Worm (Caenorhabditis elegans): Measurements from ENCODE around the gene Y47D3B.12.
A peak's percentile ranks its signal among the peaks of the same experiment; 100 is the strongest.

Gene Y47D3B.12

DNA sequence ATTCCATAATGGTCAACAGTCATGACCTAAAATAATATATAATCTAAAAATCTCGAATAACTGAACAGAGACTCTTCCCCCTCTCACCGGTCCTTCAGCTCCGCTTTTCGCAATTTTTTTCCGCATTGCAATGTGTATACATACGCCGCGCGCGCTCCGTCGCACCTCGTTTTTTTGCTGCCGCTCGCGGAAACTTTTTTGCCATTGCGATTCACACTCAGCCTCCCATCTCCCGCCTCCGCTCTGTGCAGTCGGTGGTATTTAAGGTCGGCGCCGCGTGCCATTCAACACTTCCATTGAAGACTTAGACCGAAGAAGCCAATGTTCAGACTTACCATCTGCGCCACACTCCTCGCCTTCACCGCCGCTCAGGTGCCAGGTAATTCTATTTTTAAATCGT lies 24.1 kb downstream of the Y47D3B.12 start, which contains the start of gene idpc-1:
TSS of gene idpc-1 (plus strand) at position 301 of the 400 bp plus-strand sequence.
- TF ChIP-seq daf-12 (tag; optimal IDR thresholded peaks at IDR 0.05) (no peak), nhr-25 (tag; optimal IDR thresholded peaks at IDR 0.05) (no peak), egl-27 (tag; optimal IDR thresholded peaks at IDR 0.05) (no peak), ceh-82 (tag; optimal IDR thresholded peaks at IDR 0.05) (no peak), ztf-4 (tag; optimal IDR thresholded peaks at IDR 0.05) (no peak), sea-2 (GFP tag; optimal IDR thresholded peaks at IDR 0.05) (no peak), unc-39 (tag; optimal IDR thresholded peaks at IDR 0.05) (no peak), mml-1 (tag; optimal IDR thresholded peaks at IDR 0.05) (no peak), skn-1 (tag; optimal IDR thresholded peaks at IDR 0.05) (no peak), nhr-76 (tag; optimal IDR thresholded peaks at IDR 0.05) (no peak), hmg-11 (tag; optimal IDR thresholded peaks at IDR 0.05) (no peak), nhr-12 (tag; optimal IDR thresholded peaks at IDR 0.05) (no peak), nhr-28 (tag; optimal IDR thresholded peaks at IDR 0.05) (no peak), ceh-9 (tag; optimal IDR thresholded peaks at IDR 0.05) (no peak), nhr-77 (tag; optimal IDR thresholded peaks at IDR 0.05) (no peak), lin-15B (tag; optimal IDR thresholded peaks at IDR 0.05) (no peak), pha-4 (tag; optimal IDR thresholded peaks at IDR 0.05) (no peak), nhr-11 (tag; optimal IDR thresholded peaks at IDR 0.05) (no peak), mdl-1 (tag; optimal IDR thresholded peaks at IDR 0.05) (no peak), ama-1 (optimal IDR thresholded peaks at IDR 0.05) (no peak)

DNA sequence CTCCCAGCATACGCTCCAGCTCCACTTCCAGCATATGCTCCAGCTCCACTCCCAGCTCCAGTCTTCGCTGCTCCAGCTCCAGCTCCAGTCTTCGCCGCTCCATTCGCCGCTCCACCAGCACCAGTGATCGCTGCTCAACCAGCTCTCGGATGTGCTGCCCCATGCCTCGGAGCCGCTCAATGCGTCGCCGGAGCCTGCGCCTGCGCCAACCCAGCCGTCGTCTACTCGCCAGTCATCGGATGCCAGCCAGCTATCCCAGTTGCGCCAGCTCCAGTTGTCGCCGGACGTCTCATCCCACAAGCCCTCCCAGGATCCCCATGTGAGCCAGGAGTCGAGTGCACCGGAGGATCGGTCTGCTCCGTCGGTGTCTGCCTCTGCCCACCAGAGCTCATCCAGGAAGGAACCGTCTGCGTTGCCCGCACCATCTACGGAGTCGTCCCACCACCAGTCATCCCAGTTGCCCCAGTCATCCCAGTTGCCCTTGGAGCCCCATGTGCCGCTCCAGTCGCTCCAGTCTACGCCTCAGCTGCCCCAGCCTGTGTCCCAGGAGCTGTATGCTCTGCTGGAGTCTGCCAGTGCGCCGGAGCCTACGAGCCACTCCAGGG lies 24.8 kb downstream of the Y47D3B.12 start:
- TF ChIP-seq aly-2 (tag; optimal IDR thresholded peaks at IDR 0.05) (no peak), tbx-2 (tag; optimal IDR thresholded peaks at IDR 0.05) (no peak), fkh-10 (GFP tag; optimal IDR thresholded peaks at IDR 0.05) (no peak), nhr-25 (tag; optimal IDR thresholded peaks at IDR 0.05) (no peak), nhr-11 (tag; optimal IDR thresholded peaks at IDR 0.05) (no peak), nhr-43 (tag; optimal IDR thresholded peaks at IDR 0.05; ENCODE audit: poor library complexity, severe bottlenecking) (no peak), lin-15B (tag; optimal IDR thresholded peaks at IDR 0.05) (no peak), sea-2 (GFP tag; optimal IDR thresholded peaks at IDR 0.05) (no peak), mml-1 (tag; optimal IDR thresholded peaks at IDR 0.05) (no peak)

DNA sequence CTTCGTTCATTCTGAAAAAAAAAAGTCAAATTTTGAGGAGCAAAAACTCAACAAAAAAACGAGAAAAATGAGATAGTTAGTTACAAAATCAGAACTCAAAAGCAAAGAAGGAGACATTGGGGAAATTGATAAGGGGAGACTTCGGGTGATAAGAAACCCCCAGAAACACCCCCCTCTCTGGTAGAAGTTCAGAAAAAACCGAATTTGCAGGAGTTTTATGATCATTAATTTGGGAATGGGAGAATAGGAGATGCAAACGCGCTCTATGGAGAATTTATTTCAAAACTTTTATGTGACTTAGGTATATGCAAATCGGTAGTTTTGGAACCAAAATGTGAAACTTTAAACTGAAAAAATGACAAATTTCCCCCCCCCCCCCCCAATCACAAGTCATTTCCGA lies 39.7 kb downstream of the Y47D3B.12 start, which contains the start of gene sbp-1:
TSS of gene sbp-1 (minus strand) at position 11 of the 400 bp plus-strand sequence.
- TF ChIP-seq nfya-1 (tag; optimal IDR thresholded peaks at IDR 0.05; ENCODE audit: insufficient read depth) (no peak), zag-1 (tag; optimal IDR thresholded peaks at IDR 0.05) (no peak), elt-1 (tag; optimal IDR thresholded peaks at IDR 0.05) (no peak), daf-12 (tag; optimal IDR thresholded peaks at IDR 0.05) (no peak), nhr-43 (tag; optimal IDR thresholded peaks at IDR 0.05; ENCODE audit: poor library complexity, severe bottlenecking) (no peak), tbx-2 (tag; optimal IDR thresholded peaks at IDR 0.05) (no peak), nhr-11 (tag; optimal IDR thresholded peaks at IDR 0.05) (no peak), mdl-1 (tag; optimal IDR thresholded peaks at IDR 0.05) (no peak), ceh-28 (tag; optimal IDR thresholded peaks at IDR 0.05) (no peak), elt-2 (tag; optimal IDR thresholded peaks at IDR 0.05) (peak; percentile 74), ztf-4 (tag; optimal IDR thresholded peaks at IDR 0.05) (no peak), pqm-1 (tag; optimal IDR thresholded peaks at IDR 0.05) (peak; percentile 44), skn-1 (tag; optimal IDR thresholded peaks at IDR 0.05) (no peak), ceh-82 (tag; optimal IDR thresholded peaks at IDR 0.05) (no peak), pha-4 (tag; optimal IDR thresholded peaks at IDR 0.05) (no peak), ztf-11 (tag; optimal IDR thresholded peaks at IDR 0.05) (no peak)

DNA sequence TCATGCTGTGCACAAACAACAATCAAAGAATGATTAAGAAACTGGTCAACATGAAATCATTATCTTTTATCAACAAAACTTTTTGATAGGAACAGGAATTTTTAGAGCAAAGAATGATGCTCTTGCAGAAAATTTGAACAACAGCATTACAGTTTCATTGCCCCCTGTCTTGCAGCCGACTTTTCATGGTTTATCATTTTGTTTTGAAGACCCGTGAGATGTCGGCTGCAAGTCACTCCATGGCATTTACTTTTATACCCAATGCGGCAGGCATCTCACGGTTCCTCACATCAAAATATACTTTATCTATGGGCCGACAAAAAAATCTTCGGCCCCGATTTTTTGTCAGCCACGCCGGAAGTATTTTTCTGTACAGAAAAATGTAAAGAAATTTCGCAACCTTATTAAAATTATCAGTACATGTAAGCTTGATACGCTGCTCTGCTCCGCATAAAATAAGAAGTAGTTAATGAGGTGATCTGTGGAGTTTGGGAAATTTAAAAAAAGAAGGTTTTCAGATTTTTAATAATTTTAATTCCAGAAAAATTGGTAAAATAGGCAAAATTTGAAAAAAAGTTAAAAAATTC lies 40.7 kb downstream of the Y47D3B.12 start:
- TF ChIP-seq pha-4 (tag; optimal IDR thresholded peaks at IDR 0.05) (peak; percentile 37), elt-2 (tag; optimal IDR thresholded peaks at IDR 0.05) (peak; percentile 45), nhr-11 (tag; optimal IDR thresholded peaks at IDR 0.05) (no peak)

DNA sequence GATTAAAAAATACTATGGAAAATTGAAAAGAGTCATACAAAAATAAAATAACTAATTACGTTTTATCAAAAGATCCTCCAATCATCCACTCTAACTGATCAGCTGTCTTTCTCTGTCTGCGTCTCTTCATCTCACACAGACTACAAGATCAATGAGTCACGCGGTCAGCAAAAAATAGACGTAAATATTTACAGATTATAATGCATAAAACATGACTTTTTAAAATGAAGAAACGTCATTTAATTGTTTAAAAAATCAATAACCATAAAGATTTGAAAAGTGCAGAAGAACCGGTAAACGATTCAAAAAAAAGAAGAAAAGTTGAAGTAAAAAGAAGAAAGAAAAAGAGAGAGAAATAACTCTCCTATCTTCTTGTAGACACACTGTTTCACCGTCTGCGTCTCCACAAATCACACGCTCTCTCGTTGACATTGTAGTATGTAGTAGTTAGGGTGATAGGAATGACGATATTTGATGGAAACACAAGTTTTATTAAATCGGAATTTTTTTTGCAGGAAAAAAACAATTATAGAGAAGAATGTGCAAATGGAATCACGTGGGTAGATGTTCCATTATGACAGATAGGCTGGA lies 42.1 kb downstream of the Y47D3B.12 start:
- TF ChIP-seq pqm-1 (tag; optimal IDR thresholded peaks at IDR 0.05) (no peak), elt-3 (tag; optimal IDR thresholded peaks at IDR 0.05) (no peak), egl-5 (tag; optimal IDR thresholded peaks at IDR 0.05) (no peak), pha-4 (tag; optimal IDR thresholded peaks at IDR 0.05) (peak; percentile 92), nhr-67 (tag; optimal IDR thresholded peaks at IDR 0.05) (no peak), hmg-11 (tag; optimal IDR thresholded peaks at IDR 0.05) (no peak), eor-1 (tag; optimal IDR thresholded peaks at IDR 0.05) (no peak), elt-2 (tag; optimal IDR thresholded peaks at IDR 0.05) (peak; percentile 33), aly-2 (tag; optimal IDR thresholded peaks at IDR 0.05) (no peak), nhr-25 (tag; optimal IDR thresholded peaks at IDR 0.05) (peak; percentile 48), nhr-237 (tag; optimal IDR thresholded peaks at IDR 0.05) (no peak), nhr-43 (tag; optimal IDR thresholded peaks at IDR 0.05; ENCODE audit: poor library complexity, severe bottlenecking) (no peak), nfya-1 (tag; optimal IDR thresholded peaks at IDR 0.05; ENCODE audit: insufficient read depth) (peak; percentile 56), ceh-28 (tag; optimal IDR thresholded peaks at IDR 0.05) (peak; percentile 69)

All from whole organism, L3 larva.